Fruit fly (Drosophila melanogaster): ENCODE results near the gene rux.
A peak's percentile ranks its signal among the peaks of the same experiment; 100 is the strongest.

Gene rux

dm6 chrX:6039431-6040016 is 1.9 kb upstream of the rux start, which contains the start of gene CG5937 (continued):
- TF ChIP-seq CG17612 (GFP tag; IDR thresholded peaks at IDR 0.05) (no peak), CG10209 (GFP tag; optimal IDR thresholded peaks at IDR 0.05) (no peak), PHDP (tag; optimal IDR thresholded peaks at IDR 0.05) (peak; percentile 24), CG5180 (GFP tag; optimal IDR thresholded peaks at IDR 0.05) (peak; percentile 33), chinmo (GFP tag; IDR thresholded peaks at IDR 0.05; ENCODE audit: partially characterized antibody) (no peak), prd (optimal IDR thresholded peaks at IDR 0.05) (no peak), prd (GFP tag; IDR thresholded peaks at IDR 0.05) (no peak), da (GFP tag; optimal IDR thresholded peaks at IDR 0.05) (no peak), fru (optimal IDR thresholded peaks at IDR 0.05) (no peak), Nf-YA (GFP tag; IDR thresholded peaks at IDR 0.05) (no peak), Nf-YC (tag; optimal IDR thresholded peaks at IDR 0.05) (peak; percentile 46), Ssrp (tag; optimal IDR thresholded peaks at IDR 0.05) (no peak), usp (GFP tag; optimal IDR thresholded peaks at IDR 0.05) (no peak), Med (GFP tag) (peak; percentile 58), ab (GFP tag; optimal IDR thresholded peaks at IDR 0.05) (no peak), CG6689 (GFP tag; IDR thresholded peaks at IDR 0.05) (no peak), zen (tag; optimal IDR thresholded peaks at IDR 0.05) (no peak), her (GFP tag; optimal IDR thresholded peaks at IDR 0.05) (no peak), CG3281 (GFP tag; optimal IDR thresholded peaks at IDR 0.05) (peak; percentile 56), CG8388 (GFP tag; optimal IDR thresholded peaks at IDR 0.05) (no peak), CG7745 (tag; optimal IDR thresholded peaks at IDR 0.05) (no peak), CG18599 (GFP tag; optimal IDR thresholded peaks at IDR 0.05) (peak; percentile 30), mam (GFP tag; optimal IDR thresholded peaks at IDR 0.05) (no peak), Hmx (GFP tag; optimal IDR thresholded peaks at IDR 0.05) (no peak), CG32767 (GFP tag; IDR thresholded peaks at IDR 0.05) (no peak), pzg (GFP tag; optimal IDR thresholded peaks at IDR 0.05) (no peak), sima (GFP tag; optimal IDR thresholded peaks at IDR 0.05) (no peak), CG8281 (tag; optimal IDR thresholded peaks at IDR 0.05) (no peak), Dek (tag; optimal IDR thresholded peaks at IDR 0.05) (no peak), CG17359 (tag; optimal IDR thresholded peaks at IDR 0.05) (peak; percentile 10), cas (GFP tag; IDR thresholded peaks at IDR 0.05) (no peak), sna (GFP tag; IDR thresholded peaks at IDR 0.05; ENCODE audit: partially characterized antibody) (no peak), scrt (GFP tag; optimal IDR thresholded peaks at IDR 0.05) (no peak), Hr3 (GFP tag; optimal IDR thresholded peaks at IDR 0.05) (no peak), inv (GFP tag; IDR thresholded peaks at IDR 0.05; ENCODE audit: partially characterized antibody) (no peak), fd102C (GFP tag; optimal IDR thresholded peaks at IDR 0.05) (no peak), fd64A (GFP tag; optimal IDR thresholded peaks at IDR 0.05) (no peak), dan (GFP tag; IDR thresholded peaks at IDR 0.05) (no peak), CG17829 (tag; optimal IDR thresholded peaks at IDR 0.05) (no peak), CG18262 (tag; optimal IDR thresholded peaks at IDR 0.05) (peak; percentile 18), CG9817 (tag; optimal IDR thresholded peaks at IDR 0.05) (no peak), CG8944 (GFP tag; optimal IDR thresholded peaks at IDR 0.05) (no peak), H15 (GFP tag; IDR thresholded peaks at IDR 0.05) (no peak), Hr51 (GFP tag; optimal IDR thresholded peaks at IDR 0.05) (peak in 1 of 2 experiments; percentile 14), CG10979 (tag; optimal IDR thresholded peaks at IDR 0.05) (peak; percentile 22), CG4820 (GFP tag; optimal IDR thresholded peaks at IDR 0.05) (no peak), CG12236 (GFP tag; optimal IDR thresholded peaks at IDR 0.05) (no peak), CG13894 (tag; optimal IDR thresholded peaks at IDR 0.05) (no peak), jumu (GFP tag; optimal IDR thresholded peaks at IDR 0.05) (no peak), dmrt99B (tag; optimal IDR thresholded peaks at IDR 0.05) (peak; percentile 22), D19A (tag; optimal IDR thresholded peaks at IDR 0.05) (peak; percentile 5)

Measured in whole organism, embryonic.